ENCODE assay signal across 2 worm cellular contexts in genomic region chrIII:7773791-7774190, ce11.
TF ChIP-seq lines count a peak whose summit lies in the region.

No protein-coding gene starts in this region.

TF ChIP-seq in whole organism, L4 larva, 104 proteins besides CTCF, POLR2A, EP300 and RAD21:
- TF ChIP-seq spr-3 (GFP tag; optimal IDR thresholded peaks at IDR 0.05; lab: Kevin White, UChicago) (no peak), ctbp-1 (GFP tag; IDR thresholded peaks at IDR 0.05; lab: Robert Waterston, UW) (0 out of 2 replicates have a peak, but pooled peaks have one; percentile 13), aha-1 (tag; lab: Kevin White, UChicago) (peak; percentile 57)
TF ChIP-seq in whole organism, L4 larva: peak in this region for 2.

TF ChIP-seq in whole organism, young adult, 124 proteins besides CTCF, POLR2A, EP300 and RAD21:
- TF ChIP-seq zfh-2 (GFP tag; conservative IDR thresholded peaks at IDR 0.05; lab: Robert Waterston, UW) (no peak), attf-3 (GFP tag; conservative IDR thresholded peaks at IDR 0.05; lab: Robert Waterston, UW) (no peak), efl-1 (GFP tag; optimal IDR thresholded peaks at IDR 0.05; lab: Kevin White, UChicago) (no peak), somi-1 (GFP tag; optimal IDR thresholded peaks at IDR 0.05; lab: Kevin White, UChicago) (no peak), Y67H2A.10 (GFP tag; conservative IDR thresholded peaks at IDR 0.05; lab: Robert Waterston, UW) (no peak), nfyb-1 (GFP tag; IDR thresholded peaks at IDR 0.05; lab: Robert Waterston, UW) (no peak), hsf-1 (GFP tag; IDR thresholded peaks at IDR 0.05; lab: Robert Waterston, UW) (peak; percentile 61; the same call in 1 of the 2 replicates), him-1 (tag; optimal IDR thresholded peaks at IDR 0.05; lab: Kevin White, UChicago) (peak; percentile 59), F55B11.4 (tag; optimal IDR thresholded peaks at IDR 0.05; lab: Kevin White, UChicago; ENCODE audit: borderline replicate concordance, insufficient read depth) (no peak), Y95B8A.8 (GFP tag; IDR thresholded peaks at IDR 0.05; lab: Robert Waterston, UW) (no peak), chd-7 (tag; optimal IDR thresholded peaks at IDR 0.05; lab: Kevin White, UChicago) (no peak), egrh-3 (GFP tag; IDR thresholded peaks at IDR 0.05; lab: Robert Waterston, UW) (no peak), ama-1 (optimal IDR thresholded peaks at IDR 0.05; lab: Kevin White, UChicago) (no peak), ama-1 (GFP tag; optimal IDR thresholded peaks at IDR 0.05; lab: Kevin White, UChicago) (peak in 1 of 2 experiments; percentile 36), B0035.1 (tag; optimal IDR thresholded peaks at IDR 0.05; lab: Kevin White, UChicago) (no peak), F57A8.1 (GFP tag; optimal IDR thresholded peaks at IDR 0.05; lab: Kevin White, UChicago) (no peak), dpl-1 (GFP tag; optimal IDR thresholded peaks at IDR 0.05; lab: Kevin White, UChicago) (no peak), F49E8.2 (tag; optimal IDR thresholded peaks at IDR 0.05; lab: Kevin White, UChicago; ENCODE audit: insufficient read depth) (peak; percentile 12), akir-1 (GFP tag; optimal IDR thresholded peaks at IDR 0.05; lab: Kevin White, UChicago) (no peak), cebp-2 (GFP tag; IDR thresholded peaks at IDR 0.05; lab: Robert Waterston, UW) (no peak), hmg-20 (GFP tag; IDR thresholded peaks at IDR 0.05; lab: Robert Waterston, UW) (no peak), hrde-1 (tag; optimal IDR thresholded peaks at IDR 0.05; lab: Kevin White, UChicago; ENCODE audit: borderline replicate concordance) (peak; percentile 36), snpc-3.4 (tag; optimal IDR thresholded peaks at IDR 0.05; lab: Kevin White, UChicago) (no peak)
TF ChIP-seq in whole organism, young adult: peak in this region for 5.

Comparison
In these comparisons a context has a peak if more than half of its experiments do, and no peak if none do; other contexts are left out.
1. Of the 7 proteins assayed by ChIP-seq in both whole organism, young adult and whole organism, L4 larva: peak only in whole organism, young adult: F49E8.2; only in whole organism, L4 larva: none; in both: none; in neither: 5; mixed calls (peak in some experiments, not most) for 1.